Worm (Caenorhabditis elegans) whole organism, L4 larva: ENCODE results near the gene frpr-9.

Source experiments
- F44E2.7 ChIP-seq: fragments of 200-800 bp; sonication (Bioruptor generic); IDR thresholded peaks from 2 replicates; pipeline ENCODE4 v2.1.2; 2022; ENCODE audit warnings: missing genetic modification characterization, missing compliant biosample characterization
- aly-2 ChIP-seq: sonication (generic microtip); optimal IDR thresholded peaks from 2 replicates; lab custom pipeline; 2018; ENCODE audit warnings: missing biosample characterization, missing genetic modification characterization
- ama-1 ChIP-seq: fragments of 150-350 bp; optimal IDR thresholded peaks from 2 replicates; lab custom pipeline; 2014; ENCODE audit warnings: inconsistent platforms, mixed read lengths
- arid-1 ChIP-seq: fragments of 200-800 bp; sonication (Bioruptor generic); conservative IDR thresholded peaks from 2 replicates; pipeline ENCODE4 v1.3.6; 2022; ENCODE audit warnings: missing genetic modification reagents, missing genetic modification characterization, missing compliant biosample characterization
- cey-2 ChIP-seq: sonication (generic microtip); optimal IDR thresholded peaks from 3 replicates; lab custom pipeline; 2017; ENCODE audit warnings: missing genetic modification characterization, mild to moderate bottlenecking, missing compliant biosample characterization, antibody characterized with exemption, borderline replicate concordance; ENCODE audit not compliant: insufficient read depth
- fos-1 ChIP-seq: fragments of 150-350 bp; optimal IDR thresholded peaks from 2 replicates; lab custom pipeline; 2014; ENCODE audit warnings: missing biosample characterization, missing genetic modification characterization
- lin-39 ChIP-seq: fragments of 150-350 bp; optimal IDR thresholded peaks from 2 replicates; lab custom pipeline; 2014; ENCODE audit warnings: missing biosample characterization, missing genetic modification reagents, missing genetic modification characterization
- lir-3 ChIP-seq: sonication (generic microtip); optimal IDR thresholded peaks from 2 replicates; lab custom pipeline; 2016; ENCODE audit warnings: mild to moderate bottlenecking, missing genetic modification characterization, missing compliant biosample characterization
- lsy-2 ChIP-seq, 2 experiments: fragments of 150-350 bp in 1 of 2; sonication (generic microtip) in 1 of 2; optimal IDR thresholded peaks; 2 replicates each; lab custom pipeline; 2014 to 2017; ENCODE audit warnings: missing biosample characterization in 2 of 2, missing genetic modification characterization in 2 of 2
- nhr-10 ChIP-seq: fragments of 150-350 bp; optimal IDR thresholded peaks from 2 replicates; lab custom pipeline; 2014; ENCODE audit warnings: missing biosample characterization, missing genetic modification characterization
- nhr-237 ChIP-seq: sonication (generic microtip); optimal IDR thresholded peaks from 2 replicates; lab custom pipeline; 2017; ENCODE audit warnings: missing biosample characterization, missing genetic modification characterization
- nhr-28 ChIP-seq: fragments of 150-350 bp; optimal IDR thresholded peaks from 2 replicates; lab custom pipeline; 2014; ENCODE audit warnings: missing biosample characterization, missing genetic modification characterization
- pha-4 ChIP-seq, 2 experiments: fragments of 150-350 bp in 1 of 2; fragments of 200-800 bp in 1 of 2; sonication (Bioruptor generic) in 1 of 2; IDR thresholded peaks in 1 of 2; optimal IDR thresholded peaks in 1 of 2; 2 replicates each; pipeline versions ENCODE4 v1.3.6 to Lab custom; 2014 to 2022; ENCODE audit warnings: missing genetic modification characterization in 2 of 2, missing genetic modification reagents in 2 of 2, missing biosample characterization in 1 of 2, missing compliant biosample characterization in 1 of 2
- zfp-2 ChIP-seq: sonication (generic microtip); optimal IDR thresholded peaks from 2 replicates; lab custom pipeline; 2016; ENCODE audit warnings: mild to moderate bottlenecking, missing genetic modification characterization, missing compliant biosample characterization

- TF ChIP-seq fos-1 (tag; lab: Kevin White, UChicago): no peak
- no peak for TF ChIP-seq aly-2
- TF ChIP-seq lsy-2 (tag; optimal IDR thresholded peaks at IDR 0.05; lab: Kevin White, UChicago): no peak
- TF ChIP-seq cey-2 (tag; lab: Kevin White, UChicago): no peak
- no peak for TF ChIP-seq arid-1 (GFP tag; lab: Robert Waterston, UW)
- no peak for TF ChIP-seq ama-1 (lab: Kevin White, UChicago)
- no peak for TF ChIP-seq nhr-28
- no peak for TF ChIP-seq F44E2.7 (GFP tag; lab: Robert Waterston, UW)
- TF ChIP-seq lir-3 (tag; lab: Kevin White, UChicago): no peak
- no peak for TF ChIP-seq lin-39 (tag; lab: Kevin White, UChicago)
- TF ChIP-seq pha-4 (GFP tag; IDR thresholded peaks at IDR 0.05; lab: Robert Waterston, UW): no peak
- no peak for TF ChIP-seq pha-4 (tag; optimal IDR thresholded peaks at IDR 0.05; lab: Kevin White, UChicago)
- no peak for TF ChIP-seq nhr-10
- TF ChIP-seq zfp-2 (tag; lab: Kevin White, UChicago): no peak
- TF ChIP-seq nhr-237: no peak
These were observed 10.8 kb upstream of the frpr-9 start, which contains the start of gene fig-1 for ce11 chrV:10981113-10981512.
